In the genomic region with DNA sequence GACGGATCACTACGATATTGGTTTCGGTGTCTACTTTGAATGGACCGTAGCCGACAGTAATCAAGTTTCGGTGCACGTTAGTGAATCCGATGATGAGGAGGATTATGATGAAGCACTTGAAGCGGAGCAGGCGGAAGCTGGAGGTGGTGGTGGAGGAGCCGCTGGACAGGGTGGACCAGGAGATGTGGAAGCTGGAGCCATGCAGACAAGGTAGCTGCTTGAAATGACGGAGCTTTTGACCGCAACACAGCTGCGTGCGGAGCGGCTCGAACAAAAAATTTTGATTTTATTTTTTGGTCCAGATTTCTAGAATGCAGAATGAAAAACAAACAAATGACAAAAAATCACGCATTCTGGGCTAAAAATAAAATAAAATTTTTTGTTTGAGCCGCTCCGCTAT, we compare ENCODE assay signal across 2 worm cellular contexts.
TF ChIP-seq lines count a peak whose summit lies in the region.

No protein-coding gene starts in this region.

TF ChIP-seq in whole organism, L4 larva, 104 proteins besides CTCF, POLR2A, EP300 and RAD21:
- TF ChIP-seq set-16 (GFP tag; IDR thresholded peaks at IDR 0.05; lab: Robert Waterston, UW) = peak; percentile 80
- TF ChIP-seq aha-1 (tag; lab: Kevin White, UChicago) = peak; percentile 84
- no peak for TF ChIP-seq F44E2.7 (GFP tag; IDR thresholded peaks at IDR 0.05; lab: Robert Waterston, UW)

TF ChIP-seq in whole organism, young adult, 124 proteins besides CTCF, POLR2A, EP300 and RAD21:
- TF ChIP-seq nhr-120 (GFP tag; IDR thresholded peaks at IDR 0.05; lab: Robert Waterston, UW) (no peak), zfh-2 (GFP tag; conservative IDR thresholded peaks at IDR 0.05; lab: Robert Waterston, UW) (peak; percentile 67)
